Fruit fly (Drosophila melanogaster): ENCODE measurements around the gene SWIP.

Gene SWIP

dm6 chrX:16331562-16332233, 18.2 kb downstream of the SWIP start (continued):
- TF ChIP-seq Rfx (GFP tag; IDR thresholded peaks at IDR 0.05) (peak; percentile 67), tgo (GFP tag; IDR thresholded peaks at IDR 0.05) (no peak), yki (optimal IDR thresholded peaks at IDR 0.05) (no peak), Aef1 (GFP tag; IDR thresholded peaks at IDR 0.05) (no peak), tx (GFP tag; optimal IDR thresholded peaks at IDR 0.05) (no peak), GATAe (GFP tag; conservative IDR thresholded peaks at IDR 0.05) (no peak), CG5953 (GFP tag; IDR thresholded peaks at IDR 0.05) (no peak), Bteb2 (GFP tag; optimal IDR thresholded peaks at IDR 0.05) (no peak), inv (GFP tag; IDR thresholded peaks at IDR 0.05; ENCODE audit: partially characterized antibody) (peak; percentile 77), HmgD (GFP tag; optimal IDR thresholded peaks at IDR 0.05) (no peak), CG16813 (GFP tag; IDR thresholded peaks at IDR 0.05; ENCODE audit: partially characterized antibody) (peak; percentile 86), CG12659 (GFP tag; optimal IDR thresholded peaks at IDR 0.05) (peak; percentile 39), PHDP (tag; optimal IDR thresholded peaks at IDR 0.05) (no peak), BtbVII (GFP tag; optimal IDR thresholded peaks at IDR 0.05) (no peak), CG42726 (GFP tag; IDR thresholded peaks at IDR 0.05; ENCODE audit: partially characterized antibody) (peak; percentile 89; the same call in 1 of the 2 replicates), CG2678 (tag; optimal IDR thresholded peaks at IDR 0.05) (no peak), pho (GFP tag; optimal IDR thresholded peaks at IDR 0.05) (no peak), BEAF-32 (GFP tag; optimal IDR thresholded peaks at IDR 0.05) (peak; percentile 86), caup (GFP tag; optimal IDR thresholded peaks at IDR 0.05; ENCODE audit: severe bottlenecking) (no peak), CG6854 (GFP tag; optimal IDR thresholded peaks at IDR 0.05) (no peak), CG7786 (GFP tag; optimal IDR thresholded peaks at IDR 0.05) (no peak), Dll (GFP tag; IDR thresholded peaks at IDR 0.05; ENCODE audit: partially characterized antibody) (peak; percentile 77), CG10274 (GFP tag; optimal IDR thresholded peaks at IDR 0.05) (no peak), CrebB (tag; optimal IDR thresholded peaks at IDR 0.05) (no peak), zfh1 (GFP tag; IDR thresholded peaks at IDR 0.05) (no peak), CG4617 (GFP tag; optimal IDR thresholded peaks at IDR 0.05; ENCODE audit: borderline replicate concordance) (peak; percentile 14), jigr1 (GFP tag; IDR thresholded peaks at IDR 0.05) (peak; percentile 46; the same call in 1 of the 3 replicates), dimm (GFP tag; IDR thresholded peaks at IDR 0.05) (no peak), CG7372 (GFP tag; IDR thresholded peaks at IDR 0.05) (no peak), gcm (GFP tag; optimal IDR thresholded peaks at IDR 0.05) (no peak), gro (GFP tag; optimal IDR thresholded peaks at IDR 0.05) (no peak), zf30C (GFP tag; optimal IDR thresholded peaks at IDR 0.05) (peak; percentile 60), CG7271 (tag; optimal IDR thresholded peaks at IDR 0.05) (no peak), mirr (GFP tag; optimal IDR thresholded peaks at IDR 0.05) (no peak), Atf6 (GFP tag; IDR thresholded peaks at IDR 0.05) (no peak), CG4328 (GFP tag; optimal IDR thresholded peaks at IDR 0.05) (no peak), CTCF (GFP tag; optimal IDR thresholded peaks at IDR 0.05) (no peak), bowl (GFP tag; IDR thresholded peaks at IDR 0.05) (no peak), MESR4 (GFP tag; optimal IDR thresholded peaks at IDR 0.05) (peak; percentile 63), sr (GFP tag; IDR thresholded peaks at IDR 0.05) (no peak), Bgb (GFP tag; IDR thresholded peaks at IDR 0.05; ENCODE audit: partially characterized antibody) (peak; percentile 89), sob (GFP tag; IDR thresholded peaks at IDR 0.05) (no peak), tin (GFP tag; optimal IDR thresholded peaks at IDR 0.05) (no peak), disco-r (GFP tag; optimal IDR thresholded peaks at IDR 0.05) (no peak), CG4404 (GFP tag; IDR thresholded peaks at IDR 0.05) (no peak), Hr39 (optimal IDR thresholded peaks at IDR 0.05) (no peak), btn (GFP tag; optimal IDR thresholded peaks at IDR 0.05) (no peak), Hand (GFP tag; optimal IDR thresholded peaks at IDR 0.05) (no peak), CG32767 (GFP tag; IDR thresholded peaks at IDR 0.05) (no peak), CG11504 (tag; optimal IDR thresholded peaks at IDR 0.05) (no peak), nerfin-2 (GFP tag; IDR thresholded peaks at IDR 0.05; ENCODE audit: partially characterized antibody) (0 out of 2 replicates have a peak, but pooled peaks have one; percentile 15)
